Fruit fly (Drosophila melanogaster) whole organism, wandering third instar larva: ENCODE data around the gene Actn.

Source experiments
- Abd-B ChIP-seq: fragments of >200 bp; optimal IDR thresholded peaks from 2 replicates; lab custom pipeline; 2017; ENCODE audit warnings: missing biosample characterization, missing genetic modification characterization
- CG32264 ChIP-seq: fragments of 200-800 bp; sonication (Bioruptor generic); optimal IDR thresholded peaks from 2 replicates; lab custom pipeline; 2016; ENCODE audit warnings: missing biosample characterization, missing genetic modification characterization
- CG9705 ChIP-seq: fragments of 200-800 bp; sonication (Bioruptor generic); optimal IDR thresholded peaks from 2 replicates; lab custom pipeline; 2018; ENCODE audit warnings: missing biosample characterization, mild to moderate bottlenecking, missing genetic modification characterization
- CrebA ChIP-seq: fragments of 200-800 bp; sonication (Bioruptor generic); optimal IDR thresholded peaks from 2 replicates; lab custom pipeline; 2016; ENCODE audit warnings: missing biosample characterization, mild to moderate bottlenecking, missing genetic modification characterization, borderline replicate concordance
- Dfd ChIP-seq: fragments of >200 bp; optimal IDR thresholded peaks from 2 replicates; lab custom pipeline; 2017; ENCODE audit warnings: missing biosample characterization, missing genetic modification characterization
- Dif ChIP-seq: fragments of 200-275, 200-300 bp; sonication (Bioruptor generic); optimal IDR thresholded peaks from 2 replicates; lab custom pipeline; 2018; ENCODE audit warnings: missing biosample characterization, missing genetic modification characterization; ENCODE audit not compliant: partially characterized antibody
- GATAd ChIP-seq: sonication (Bioruptor generic); optimal IDR thresholded peaks from 2 replicates; lab custom pipeline; 2016; ENCODE audit warnings: missing biosample characterization, missing genetic modification characterization
- HLH106 ChIP-seq: fragments of 200-800 bp; optimal IDR thresholded peaks from 3 replicates; lab custom pipeline; 2019; ENCODE audit warnings: missing biosample characterization, mild to moderate bottlenecking, missing genetic modification characterization, moderate library complexity
- Hnf4 ChIP-seq: fragments of 200-800 bp; sonication (Bioruptor generic); optimal IDR thresholded peaks from 2 replicates; lab custom pipeline; 2016; ENCODE audit warnings: missing biosample characterization, mild to moderate bottlenecking, missing genetic modification characterization
- Hr78 ChIP-seq: fragments of >200 bp; optimal IDR thresholded peaks from 2 replicates; lab custom pipeline; 2017; ENCODE audit warnings: missing biosample characterization, missing genetic modification characterization
- Mio ChIP-seq: sonication (Bioruptor generic); optimal IDR thresholded peaks from 2 replicates; lab custom pipeline; 2016; ENCODE audit warnings: missing biosample characterization, missing genetic modification characterization
- N ChIP-seq: fragments of >200 bp; optimal IDR thresholded peaks from 2 replicates; lab custom pipeline; 2018; ENCODE audit warnings: missing biosample characterization, missing external identifiers, missing genetic modification characterization
- OdsH ChIP-seq: fragments of 200-800 bp; sonication (Bioruptor generic); optimal IDR thresholded peaks from 2 replicates; lab custom pipeline; 2016; ENCODE audit warnings: missing biosample characterization, mild to moderate bottlenecking, missing genetic modification characterization
- Rel ChIP-seq, 2 experiments: fragments of 200-800 bp; sonication (Bioruptor generic) in 1 of 2; optimal IDR thresholded peaks; 2 replicates in 1 of 2; 3 replicates in 1 of 2; lab custom pipeline; 2016 to 2019; ENCODE audit warnings: mild to moderate bottlenecking in 2 of 2, missing biosample characterization in 2 of 2, missing genetic modification characterization in 2 of 2, moderate library complexity in 1 of 2
- Vsx2 ChIP-seq: fragments of 200-300, 225-300 bp; sonication (Bioruptor generic); optimal IDR thresholded peaks from 2 replicates; lab custom pipeline; 2018; ENCODE audit warnings: missing biosample characterization, missing genetic modification characterization; ENCODE audit not compliant: partially characterized antibody
- br ChIP-seq: fragments of 200-800 bp; sonication (Bioruptor generic); optimal IDR thresholded peaks from 2 replicates; lab custom pipeline; 2016; ENCODE audit warnings: missing biosample characterization, missing genetic modification characterization
- brk ChIP-seq: fragments of 200-800 bp; sonication (Bioruptor generic); optimal IDR thresholded peaks from 2 replicates; lab custom pipeline; 2016; ENCODE audit warnings: missing biosample characterization, mild to moderate bottlenecking, missing genetic modification characterization
- dl ChIP-seq, 2 experiments: fragments of 175-275, 200-275 bp in 1 of 2; fragments of 200-275 bp in 1 of 2; sonication (Bioruptor generic); optimal IDR thresholded peaks; lab custom pipeline; 2018; ENCODE audit warnings: mild to moderate bottlenecking in 2 of 2, missing biosample characterization in 2 of 2, missing genetic modification characterization in 2 of 2, moderate library complexity in 2 of 2; ENCODE audit not compliant: partially characterized antibody in 2 of 2, insufficient read depth in 1 of 2
- dmrt93B ChIP-seq: fragments of 200-800 bp; sonication (Bioruptor generic); optimal IDR thresholded peaks from 2 replicates; lab custom pipeline; 2018; ENCODE audit warnings: missing biosample characterization, mild to moderate bottlenecking, missing genetic modification characterization
- ey ChIP-seq: fragments of 200-800 bp; sonication (Bioruptor generic); optimal IDR thresholded peaks from 2 replicates; lab custom pipeline; 2016; ENCODE audit warnings: missing biosample characterization, missing genetic modification characterization
- foxo ChIP-seq, 2 experiments: fragments of 200-800 bp; sonication (Bioruptor generic); optimal IDR thresholded peaks; 2 replicates in 1 of 2; 3 replicates in 1 of 2; lab custom pipeline; 2016 to 2017; ENCODE audit warnings: missing biosample characterization in 2 of 2, missing genetic modification characterization in 2 of 2
- fru ChIP-seq: fragments of 200-800 bp; sonication (Bioruptor generic); optimal IDR thresholded peaks from 3 replicates; lab custom pipeline; 2016; ENCODE audit warnings: missing biosample characterization, mild to moderate bottlenecking, missing genetic modification characterization
- h ChIP-seq: fragments of 200-800 bp; sonication (Bioruptor generic); optimal IDR thresholded peaks from 3 replicates; lab custom pipeline; 2016; ENCODE audit warnings: missing biosample characterization, mild to moderate bottlenecking, missing genetic modification characterization
- lola ChIP-seq: fragments of >200 bp; optimal IDR thresholded peaks from 2 replicates; lab custom pipeline; 2017; ENCODE audit warnings: missing biosample characterization, missing genetic modification characterization
- psq ChIP-seq: fragments of 200-800 bp; sonication (Bioruptor generic); optimal IDR thresholded peaks from 3 replicates; lab custom pipeline; 2017; ENCODE audit warnings: missing biosample characterization, mild to moderate bottlenecking, missing genetic modification characterization, moderate library complexity
- rgr ChIP-seq: fragments of 200-800 bp; sonication (Bioruptor generic); optimal IDR thresholded peaks from 3 replicates; lab custom pipeline; 2016; ENCODE audit warnings: missing biosample characterization, mild to moderate bottlenecking, missing genetic modification characterization
- sage ChIP-seq: fragments of 200-800 bp; sonication (Bioruptor generic); optimal IDR thresholded peaks from 2 replicates; lab custom pipeline; 2016; ENCODE audit warnings: missing biosample characterization, mild to moderate bottlenecking, missing genetic modification characterization
- sv ChIP-seq: fragments of 200-800 bp; sonication (Bioruptor generic); optimal IDR thresholded peaks from 3 replicates; lab custom pipeline; 2016; ENCODE audit warnings: missing biosample characterization, missing genetic modification characterization
- usp ChIP-seq: fragments of >200 bp; optimal IDR thresholded peaks from 2 replicates; lab custom pipeline; 2017; ENCODE audit warnings: missing biosample characterization, missing genetic modification characterization
- woc ChIP-seq: sonication (Bioruptor generic); optimal IDR thresholded peaks from 2 replicates; lab custom pipeline; 2016; ENCODE audit warnings: missing biosample characterization, mild to moderate bottlenecking, missing genetic modification characterization

The Actn gene

DNA sequence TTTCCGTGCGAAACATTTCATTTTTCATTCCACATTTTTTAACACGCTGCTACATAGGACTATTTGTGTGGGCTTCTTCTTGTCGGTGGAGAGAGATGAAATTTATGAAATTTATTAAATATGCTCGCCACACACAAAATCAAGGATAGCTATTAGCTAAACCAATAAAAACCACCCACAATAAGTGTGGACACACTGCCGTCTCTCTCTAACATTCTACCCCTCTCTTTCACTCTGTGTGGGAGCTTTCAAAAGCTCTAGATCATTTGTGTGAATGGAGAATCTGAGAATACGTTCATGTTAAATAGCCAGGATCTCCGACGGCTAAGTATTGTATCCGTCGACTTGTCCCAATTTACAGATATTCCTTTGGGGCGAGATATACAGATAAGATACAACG is 4.5 kb downstream of the Actn start:
- TF ChIP-seq br (GFP tag; lab: Kevin White, UChicago) (no peak), Hnf4 (GFP tag; lab: Kevin White, UChicago) (no peak)

DNA sequence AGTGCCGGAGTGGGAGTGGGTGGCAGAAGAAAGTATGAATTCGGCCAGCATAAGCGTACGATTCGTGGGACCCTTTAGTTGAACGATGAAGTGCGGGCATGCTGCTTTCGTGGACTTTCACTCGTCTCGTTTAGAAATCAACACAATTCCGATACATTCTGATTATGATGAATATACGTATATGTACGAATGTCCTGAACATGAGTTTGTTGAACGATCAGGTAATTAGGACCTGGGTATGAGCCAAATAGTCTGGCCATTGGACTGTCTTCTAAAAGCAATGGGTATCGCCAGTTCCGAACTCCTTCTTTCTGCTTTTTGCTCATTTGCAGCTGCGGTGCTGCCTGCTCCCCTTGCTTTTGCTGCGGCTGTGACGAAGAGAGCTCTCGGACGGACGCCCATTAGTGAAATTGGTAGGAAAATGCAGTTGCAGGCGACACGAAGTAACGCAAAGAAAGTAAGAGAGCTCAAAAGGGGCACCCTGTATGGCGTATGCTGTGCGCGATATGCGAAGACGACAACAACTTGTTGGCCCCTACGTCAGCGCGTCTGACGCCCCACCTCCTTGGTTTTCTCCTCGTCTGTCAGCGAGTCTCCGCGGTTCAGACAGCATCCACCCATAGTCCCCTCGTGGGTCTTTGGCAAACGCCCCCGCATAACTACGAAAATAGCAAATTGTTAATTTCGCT is 5.2 kb downstream of the Actn start:
- TF ChIP-seq foxo (GFP tag; optimal IDR thresholded peaks at IDR 0.05; lab: Kevin White, UChicago) (peak in 1 of 2 experiments; percentile 14), psq (peak; percentile 11), woc (GFP tag; lab: Kevin White, UChicago) (peak; percentile 50), CG32264 (GFP tag; lab: Kevin White, UChicago) (no peak), fru (GFP tag; lab: Kevin White, UChicago) (peak; percentile 40), HLH106 (tag; lab: Kevin White, UChicago) (peak; percentile 5), lola (GFP tag; lab: Kevin White, UChicago) (no peak), OdsH (GFP tag; lab: Kevin White, UChicago) (no peak), dl (GFP tag; optimal IDR thresholded peaks at IDR 0.05; lab: Kevin White, UChicago; ENCODE audit: insufficient read depth in 1 of 2, partially characterized antibody in 2 of 2) (no peak), br (GFP tag; lab: Kevin White, UChicago) (peak; percentile 10)

- TF ChIP-seq Abd-B (GFP tag; lab: Kevin White, UChicago): no peak
- no peak for TF ChIP-seq fru (GFP tag; lab: Kevin White, UChicago)
- TF ChIP-seq rgr (GFP tag; lab: Kevin White, UChicago): no peak
- TF ChIP-seq Mio (GFP tag; lab: Kevin White, UChicago): no peak
- no peak for TF ChIP-seq GATAd (GFP tag; lab: Kevin White, UChicago)
- no peak for TF ChIP-seq woc (GFP tag; lab: Kevin White, UChicago)
- no peak for TF ChIP-seq CG9705 (GFP tag; lab: Kevin White, UChicago)
- no peak for TF ChIP-seq dmrt93B (GFP tag; lab: Kevin White, UChicago)
- no peak for TF ChIP-seq brk (GFP tag; lab: Kevin White, UChicago)
- TF ChIP-seq Vsx2 (GFP tag; lab: Kevin White, UChicago): no peak
- no peak for TF ChIP-seq usp (GFP tag; lab: Kevin White, UChicago)
- TF ChIP-seq lola (GFP tag; lab: Kevin White, UChicago): no peak
- no peak for TF ChIP-seq h (GFP tag; lab: Kevin White, UChicago)
- TF ChIP-seq ey: no peak
- no peak for TF ChIP-seq br (GFP tag; lab: Kevin White, UChicago)
- TF ChIP-seq CrebA: no peak
- no peak for TF ChIP-seq Dif (GFP tag; lab: Kevin White, UChicago)
- TF ChIP-seq, all 38 proteins: peak for 0
Observed at dm6 chrX:2036383-2036782, 5.7 kb downstream of the Actn start.

dm6 chrX:2032821-2033436 is 9.2 kb downstream of the Actn start:
- TF ChIP-seq psq: peak; percentile 7
- TF ChIP-seq brk (GFP tag; lab: Kevin White, UChicago): no peak
- no peak for TF ChIP-seq Rel (GFP tag; optimal IDR thresholded peaks at IDR 0.05; lab: Kevin White, UChicago)
- peak; percentile 2 for TF ChIP-seq Rel (tag; optimal IDR thresholded peaks at IDR 0.05; lab: Kevin White, UChicago)
- TF ChIP-seq br (GFP tag; lab: Kevin White, UChicago): peak; percentile 16

DNA sequence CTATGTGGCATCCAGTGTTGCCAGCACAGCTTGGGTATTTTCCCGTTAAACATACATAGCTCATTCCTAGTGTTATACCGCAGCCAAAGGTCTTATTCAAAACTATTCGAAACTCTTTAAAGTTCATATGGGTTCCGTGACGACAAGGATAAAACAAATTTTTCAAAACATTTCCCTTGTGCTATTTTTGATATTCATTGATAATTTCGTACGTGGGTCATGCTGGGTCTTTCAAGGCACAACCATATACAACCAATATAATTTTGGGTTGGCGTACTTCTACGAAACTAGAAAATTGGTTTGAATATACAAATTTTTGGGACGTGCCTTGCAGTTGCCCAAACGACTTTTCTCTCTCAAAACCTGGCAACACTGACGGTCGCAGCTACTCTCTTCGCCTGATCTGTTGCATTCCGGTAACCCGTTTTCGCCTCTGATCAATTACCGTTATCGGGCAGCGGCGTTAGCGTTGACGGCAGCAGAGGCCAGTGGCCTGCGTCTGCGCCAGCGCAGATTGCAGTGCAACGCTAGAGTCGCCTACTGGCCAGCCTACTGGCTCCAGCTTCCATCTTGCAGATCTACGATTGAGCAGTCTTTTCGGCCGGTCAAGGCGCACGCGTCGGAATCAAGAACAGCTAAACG is 9.8 kb downstream of the Actn start:
- TF ChIP-seq N (no peak), Dfd (GFP tag; lab: Kevin White, UChicago) (no peak), Hnf4 (GFP tag; lab: Kevin White, UChicago) (no peak), Hr78 (GFP tag; lab: Kevin White, UChicago) (no peak), psq (no peak), brk (GFP tag; lab: Kevin White, UChicago) (no peak), CrebA (no peak), sv (GFP tag; lab: Kevin White, UChicago) (no peak), GATAd (GFP tag; lab: Kevin White, UChicago) (no peak), Vsx2 (GFP tag; lab: Kevin White, UChicago) (no peak), h (GFP tag; lab: Kevin White, UChicago) (no peak), dmrt93B (GFP tag; lab: Kevin White, UChicago) (no peak), sage (GFP tag; lab: Kevin White, UChicago) (no peak), Rel (GFP tag; optimal IDR thresholded peaks at IDR 0.05; lab: Kevin White, UChicago) (no peak), Rel (tag; optimal IDR thresholded peaks at IDR 0.05; lab: Kevin White, UChicago) (no peak)
